Fruit fly (Drosophila melanogaster) whole organism, embryonic: ENCODE measurements around the gene CG15880.
A peak's percentile ranks its signal among the peaks of the same experiment; 100 is the strongest.

Source experiments
- ATbp ChIP-seq: fragments of 200-800 bp; sonication (Bioruptor generic); optimal IDR thresholded peaks from 2 replicates; lab custom pipeline; 2017; ENCODE audit warnings: missing biosample characterization, mild to moderate bottlenecking, missing genetic modification characterization, missing genetic modification reagents
- Asciz ChIP-seq: fragments of 200-800 bp; sonication (Bioruptor generic); optimal IDR thresholded peaks from 2 replicates; lab custom pipeline; 2017; ENCODE audit warnings: missing biosample characterization, mild to moderate bottlenecking, missing genetic modification characterization, missing genetic modification reagents
- Atf3 ChIP-seq: fragments of 200-800 bp; sonication (Bioruptor generic); optimal IDR thresholded peaks from 3 replicates; lab custom pipeline; 2016; ENCODE audit warnings: missing biosample characterization, missing genetic modification characterization
- Bdp1 ChIP-seq: fragments of 200-800 bp; sonication (Bioruptor generic); optimal IDR thresholded peaks from 3 replicates; lab custom pipeline; 2016; ENCODE audit warnings: missing biosample characterization, missing genetic modification characterization
- Blimp-1 ChIP-seq: fragments of 200-800 bp; sonication (Bioruptor generic); optimal IDR thresholded peaks from 3 replicates; lab custom pipeline; 2018; ENCODE audit warnings: missing biosample characterization, missing genetic modification characterization, mild to moderate bottlenecking, moderate library complexity, missing genetic modification reagents
- CG10543 ChIP-seq: fragments of 200-800 bp; sonication (Bioruptor generic); optimal IDR thresholded peaks from 3 replicates; lab custom pipeline; 2017; ENCODE audit warnings: missing biosample characterization, mild to moderate bottlenecking, missing genetic modification characterization, moderate library complexity
- CG10959 ChIP-seq: fragments of 200-800 bp; sonication (Bioruptor generic); IDR thresholded peaks from 2 replicates; pipeline ENCODE4 v1.3.6; 2022; ENCODE audit warnings: missing biosample characterization, missing genetic modification characterization
- CG10979 ChIP-seq: fragments of 200-800 bp; sonication (Bioruptor generic); optimal IDR thresholded peaks from 2 replicates; lab custom pipeline; 2018; ENCODE audit warnings: missing biosample characterization, mild to moderate bottlenecking, missing genetic modification characterization, moderate library complexity
- CG11723 ChIP-seq: fragments of 200-800 bp; sonication (Bioruptor generic); optimal IDR thresholded peaks from 2 replicates; lab custom pipeline; 2017; ENCODE audit warnings: missing biosample characterization, mild to moderate bottlenecking, missing genetic modification characterization
- CG12071 ChIP-seq: fragments of 200-800 bp; sonication (Bioruptor generic); optimal IDR thresholded peaks from 3 replicates; lab custom pipeline; 2018; ENCODE audit warnings: missing biosample characterization, mild to moderate bottlenecking, missing genetic modification characterization
- CG1233 ChIP-seq: fragments of 200-800 bp; sonication (Bioruptor generic); optimal IDR thresholded peaks from 4 replicates; lab custom pipeline; 2018; ENCODE audit warnings: missing biosample characterization, mild to moderate bottlenecking, missing genetic modification characterization
- CG13296 ChIP-seq: fragments of 200-800 bp; sonication (Bioruptor generic); optimal IDR thresholded peaks from 3 replicates; lab custom pipeline; 2018; ENCODE audit warnings: missing biosample characterization, mild to moderate bottlenecking, missing genetic modification characterization
- CG13424 ChIP-seq: fragments of 200-800 bp; sonication (Bioruptor generic); optimal IDR thresholded peaks from 2 replicates; lab custom pipeline; 2019; ENCODE audit warnings: missing biosample characterization, mild to moderate bottlenecking, missing genetic modification characterization, moderate library complexity
- CG15269 ChIP-seq: fragments of 200-800 bp; sonication (Bioruptor generic); optimal IDR thresholded peaks from 2 replicates; lab custom pipeline; 2018; ENCODE audit warnings: missing biosample characterization, mild to moderate bottlenecking, missing genetic modification characterization, moderate library complexity
- CG1529 ChIP-seq: fragments of 200-800 bp; sonication (Bioruptor generic); optimal IDR thresholded peaks from 3 replicates; lab custom pipeline; 2018; ENCODE audit warnings: missing biosample characterization, missing genetic modification characterization
- CG16815 ChIP-seq: fragments of 200-800 bp; sonication (Bioruptor generic); optimal IDR thresholded peaks from 3 replicates; lab custom pipeline; 2017; ENCODE audit warnings: missing biosample characterization, mild to moderate bottlenecking, missing genetic modification characterization
- CG17328 ChIP-seq: fragments of 200-800 bp; sonication (Bioruptor generic); IDR thresholded peaks from 2 replicates; pipeline ENCODE4 v1.3.6; 2022; ENCODE audit warnings: missing biosample characterization, missing genetic modification characterization
- CG17361 ChIP-seq: fragments of 200-800 bp; sonication (Bioruptor generic); IDR thresholded peaks from 3 replicates; pipeline ENCODE4 v1.3.6; 2022; ENCODE audit warnings: missing biosample characterization, missing genetic modification characterization
- CG17385 ChIP-seq: fragments of 200-800 bp; sonication (Bioruptor generic); optimal IDR thresholded peaks from 3 replicates; lab custom pipeline; 2018; ENCODE audit warnings: missing biosample characterization, mild to moderate bottlenecking, missing genetic modification characterization
- CG2712 ChIP-seq: fragments of 200-800 bp; optimal IDR thresholded peaks from 3 replicates; lab custom pipeline; 2019; ENCODE audit warnings: missing biosample characterization, mild to moderate bottlenecking, missing genetic modification characterization, moderate library complexity
- CG5245 ChIP-seq: fragments of 200-800 bp; sonication (Bioruptor generic); optimal IDR thresholded peaks from 3 replicates; lab custom pipeline; 2016; ENCODE audit warnings: missing biosample characterization, missing genetic modification characterization
- CG6175 ChIP-seq: fragments of 200-800 bp; sonication (Bioruptor generic); IDR thresholded peaks from 3 replicates; pipeline ENCODE4 v1.3.6; 2022; ENCODE audit warnings: missing biosample characterization, missing genetic modification characterization
- CG6689 ChIP-seq: fragments of 200-800 bp; sonication (Bioruptor generic); IDR thresholded peaks from 2 replicates; pipeline ENCODE4 v1.3.6; 2022; ENCODE audit warnings: missing biosample characterization, missing genetic modification characterization
- CG8089 ChIP-seq: fragments of 200-800 bp; sonication (Bioruptor generic); optimal IDR thresholded peaks from 3 replicates; lab custom pipeline; 2016; ENCODE audit warnings: missing biosample characterization, missing genetic modification characterization
- CG8281 ChIP-seq: fragments of 200-800 bp; sonication (Bioruptor generic); optimal IDR thresholded peaks from 2 replicates; lab custom pipeline; 2018; ENCODE audit warnings: missing biosample characterization, mild to moderate bottlenecking, missing genetic modification characterization, moderate library complexity
- Chrac-16 ChIP-seq: fragments of 200-800 bp; sonication (Bioruptor generic); optimal IDR thresholded peaks from 3 replicates; lab custom pipeline; 2016; ENCODE audit warnings: missing biosample characterization, missing genetic modification characterization
- CoRest ChIP-seq: fragments of 200-800 bp; sonication (Bioruptor generic); optimal IDR thresholded peaks from 3 replicates; lab custom pipeline; 2018; ENCODE audit warnings: missing biosample characterization, mild to moderate bottlenecking, missing genetic modification characterization, moderate library complexity
- E2f2 ChIP-seq: fragments of 200-800 bp; sonication (Bioruptor generic); IDR thresholded peaks from 2 replicates; pipeline ENCODE4 v1.3.6; 2022; ENCODE audit warnings: missing biosample characterization, missing genetic modification characterization
- HLHmδ ChIP-seq: fragments of 200-800 bp; sonication (Bioruptor generic); optimal IDR thresholded peaks from 2 replicates; lab custom pipeline; 2018; ENCODE audit warnings: missing biosample characterization, mild to moderate bottlenecking, missing genetic modification characterization, moderate library complexity
- Oli ChIP-seq: fragments of 200-800 bp; sonication (Bioruptor generic); optimal IDR thresholded peaks from 2 replicates; lab custom pipeline; 2018; ENCODE audit warnings: missing biosample characterization, mild to moderate bottlenecking, missing genetic modification characterization, moderate library complexity
- Poxn ChIP-seq: fragments of 200-800 bp; sonication (Bioruptor generic); IDR thresholded peaks from 2 replicates; pipeline ENCODE4 v1.3.6; 2022; ENCODE audit warnings: missing biosample characterization, missing genetic modification characterization
- Sin3A ChIP-seq: fragments of >200 bp; optimal IDR thresholded peaks from 2 replicates; lab custom pipeline; 2018
- Tbp ChIP-seq: fragments of >200 bp; optimal IDR thresholded peaks from 2 replicates; lab custom pipeline; 2018; ENCODE audit warnings: missing biosample characterization, missing genetic modification characterization
- br ChIP-seq: fragments of >200 bp; optimal IDR thresholded peaks from 2 replicates; lab custom pipeline; 2017
- danr ChIP-seq: fragments of 200-800 bp; sonication (Bioruptor generic); IDR thresholded peaks from 2 replicates; pipeline ENCODE4 v1.3.6; 2022; ENCODE audit warnings: missing biosample characterization, missing genetic modification characterization
- dysf ChIP-seq: fragments of 200-800 bp; sonication (Bioruptor generic); IDR thresholded peaks from 3 replicates; pipeline ENCODE4 v1.3.6; 2022; ENCODE audit warnings: missing biosample characterization, missing genetic modification characterization
- en ChIP-seq: fragments of 200-800 bp; sonication (Bioruptor generic); optimal IDR thresholded peaks from 2 replicates; lab custom pipeline; 2016; ENCODE audit warnings: missing biosample characterization, missing genetic modification characterization
- gcm ChIP-seq: fragments of 200-800 bp; sonication (Bioruptor generic); optimal IDR thresholded peaks from 2 replicates; lab custom pipeline; 2019; ENCODE audit warnings: missing biosample characterization, mild to moderate bottlenecking, missing genetic modification characterization, moderate library complexity
- gfzf ChIP-seq: fragments of 200-800 bp; sonication (Bioruptor generic); optimal IDR thresholded peaks from 2 replicates; lab custom pipeline; 2016; ENCODE audit warnings: missing biosample characterization, mild to moderate bottlenecking, missing genetic modification characterization, moderate library complexity
- gsb-n ChIP-seq: fragments of 200-800 bp; sonication (Bioruptor generic); optimal IDR thresholded peaks from 3 replicates; lab custom pipeline; 2018; ENCODE audit warnings: missing biosample characterization, mild to moderate bottlenecking, missing genetic modification characterization
- ham ChIP-seq: fragments of 200-800 bp; sonication (Bioruptor generic); IDR thresholded peaks from 2 replicates; pipeline ENCODE4 v1.3.6; 2022; ENCODE audit warnings: missing biosample characterization, missing genetic modification characterization
- lov ChIP-seq, 2 experiments: fragments of 200-800 bp in 1 of 2; fragments of >200 bp in 1 of 2; sonication (Bioruptor generic) in 1 of 2; IDR thresholded peaks in 1 of 2; optimal IDR thresholded peaks in 1 of 2; 2 replicates in 1 of 2; 3 replicates in 1 of 2; pipeline versions ENCODE4 v1.3.6 to Lab custom; 2017 to 2022; ENCODE audit warnings: missing biosample characterization in 1 of 2, missing genetic modification characterization in 1 of 2
- maf-S ChIP-seq: fragments of 200-800 bp; sonication (Bioruptor generic); optimal IDR thresholded peaks from 2 replicates; lab custom pipeline; 2016; ENCODE audit warnings: missing biosample characterization, missing genetic modification characterization
- mirr ChIP-seq: fragments of 200-800 bp; sonication (Bioruptor generic); optimal IDR thresholded peaks from 3 replicates; lab custom pipeline; 2018; ENCODE audit warnings: missing biosample characterization, mild to moderate bottlenecking, missing genetic modification characterization
- pnt ChIP-seq: fragments of 200-800 bp; sonication (Bioruptor generic); optimal IDR thresholded peaks from 3 replicates; lab custom pipeline; 2016; ENCODE audit warnings: missing biosample characterization, missing genetic modification characterization
- ro ChIP-seq: fragments of 200-800 bp; sonication (Bioruptor generic); IDR thresholded peaks from 2 replicates; pipeline ENCODE4 v1.3.6; 2022; ENCODE audit warnings: missing biosample characterization, missing genetic modification characterization
- slou ChIP-seq: fragments of 200-800 bp; sonication (Bioruptor generic); optimal IDR thresholded peaks from 3 replicates; lab custom pipeline; 2016; ENCODE audit warnings: missing biosample characterization, missing genetic modification characterization
- slp2 ChIP-seq: fragments of 200-800 bp; sonication (Bioruptor generic); optimal IDR thresholded peaks from 2 replicates; lab custom pipeline; 2016; ENCODE audit warnings: missing biosample characterization, missing genetic modification characterization
- stwl ChIP-seq: fragments of 200-800 bp; sonication (Bioruptor generic); optimal IDR thresholded peaks from 3 replicates; lab custom pipeline; 2018; ENCODE audit warnings: missing biosample characterization, mild to moderate bottlenecking, missing genetic modification characterization, moderate library complexity
- ttk ChIP-seq: fragments of 200-800 bp; sonication (Bioruptor generic); IDR thresholded peaks from 2 replicates; pipeline ENCODE4 v2.1.2; 2022; ENCODE audit warnings: missing biosample characterization, missing genetic modification characterization

The CG15880 gene

dm6 chr2L:827516-828362, 10.0 kb upstream of the CG15880 start (continued):
- TF ChIP-seq CG16815 (GFP tag; lab: Kevin White, UChicago) (peak; percentile 15), CG17361 (GFP tag; lab: Robert Waterston, UW) (peak; percentile 56; the same call in 2 of the 3 replicates), ro (GFP tag; lab: Robert Waterston, UW) (no peak), stwl (tag; lab: Kevin White, UChicago) (no peak), CG8089 (GFP tag; lab: Kevin White, UChicago) (peak; percentile 33), Asciz (GFP tag; lab: Kevin White, UChicago) (peak; percentile 54), br (no peak), CG10543 (GFP tag; lab: Kevin White, UChicago) (no peak), gcm (GFP tag; lab: Kevin White, UChicago) (peak; percentile 46), Bdp1 (GFP tag; lab: Kevin White, UChicago) (peak; percentile 7), pnt (no peak), dysf (GFP tag; lab: Robert Waterston, UW) (no peak), ATbp (peak; percentile 84), ttk (no peak), en (GFP tag; lab: Kevin White, UChicago) (no peak), CG10959 (GFP tag; lab: Robert Waterston, UW) (no peak), CG2712 (tag; lab: Kevin White, UChicago) (peak; percentile 63), CG6175 (no peak), Sin3A (no peak), CG13424 (tag; lab: Kevin White, UChicago) (peak; percentile 39), CG17328 (GFP tag; lab: Robert Waterston, UW) (peak; percentile 61), CG6689 (GFP tag; lab: Robert Waterston, UW) (0 out of 2 replicates have a peak, but pooled peaks have one; percentile 4), slp2 (GFP tag; lab: Kevin White, UChicago) (no peak), CG1529 (GFP tag; lab: Kevin White, UChicago) (peak; percentile 65), Atf3 (GFP tag; lab: Kevin White, UChicago) (peak; percentile 10), CG8281 (tag; lab: Kevin White, UChicago) (no peak), Poxn (GFP tag; lab: Robert Waterston, UW) (no peak), CG13296 (no peak), Oli (tag; lab: Kevin White, UChicago) (peak; percentile 54), Chrac-16 (GFP tag; lab: Kevin White, UChicago) (peak; percentile 49), ham (GFP tag; lab: Robert Waterston, UW) (no peak), CG15269 (tag; lab: Kevin White, UChicago) (peak; percentile 39), maf-S (GFP tag; lab: Kevin White, UChicago) (no peak), slou (GFP tag; lab: Kevin White, UChicago) (no peak), lov (optimal IDR thresholded peaks at IDR 0.05; lab: Kevin White, UChicago) (no peak), lov (GFP tag; IDR thresholded peaks at IDR 0.05; lab: Robert Waterston, UW) (0 out of 3 replicates have a peak, but pooled peaks have one; percentile 17), gsb-n (tag; lab: Kevin White, UChicago) (peak; percentile 65), danr (GFP tag; lab: Robert Waterston, UW) (no peak), CG1233 (GFP tag; lab: Kevin White, UChicago) (no peak), CG5245 (GFP tag; lab: Kevin White, UChicago) (peak; percentile 19), gfzf (GFP tag; lab: Kevin White, UChicago) (no peak), E2f2 (GFP tag; lab: Robert Waterston, UW) (no peak), Blimp-1 (GFP tag; lab: Kevin White, UChicago) (peak; percentile 56), Tbp (no peak), CG11723 (GFP tag; lab: Kevin White, UChicago) (no peak), CG10979 (peak; percentile 66), CG17385 (peak; percentile 48), HLHmδ (GFP tag; lab: Kevin White, UChicago) (no peak), mirr (GFP tag; lab: Kevin White, UChicago) (no peak), CG12071 (no peak), CoRest (tag; lab: Kevin White, UChicago) (peak; percentile 29)
